Worm (Caenorhabditis elegans): ENCODE measurements around the gene F26D2.15.

The F26D2.15 gene

DNA sequence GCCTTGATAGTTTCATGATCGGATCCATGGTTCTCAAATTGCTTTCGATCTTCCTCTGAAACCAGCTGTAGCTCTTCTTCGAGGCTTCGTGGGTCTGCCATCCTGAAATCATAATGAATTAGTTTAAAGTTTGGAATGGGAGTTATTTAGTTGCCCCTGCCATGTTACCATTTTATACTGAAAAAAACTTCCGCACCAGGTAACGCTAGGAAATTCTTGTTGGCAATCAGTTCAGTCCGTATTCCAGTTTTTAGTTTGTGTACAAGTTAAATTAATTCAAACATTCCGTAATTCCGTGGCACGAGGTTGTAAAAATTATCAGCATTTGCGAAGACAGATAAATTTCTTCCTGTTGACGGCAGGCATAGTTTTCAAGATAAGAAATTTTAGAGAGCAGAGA lies 49.8 kb downstream of the F26D2.15 start, which contains the start of gene Y32B12A.5:
TSS of gene Y32B12A.5 (minus strand) at position 101 of the 400 bp plus-strand sequence.
- TF ChIP-seq ceh-62 (tag; optimal IDR thresholded peaks at IDR 0.05) (no peak), dmd-6 (GFP tag; IDR thresholded peaks at IDR 0.05) (peak; percentile 18; the same call in 1 of the 2 replicates)

DNA sequence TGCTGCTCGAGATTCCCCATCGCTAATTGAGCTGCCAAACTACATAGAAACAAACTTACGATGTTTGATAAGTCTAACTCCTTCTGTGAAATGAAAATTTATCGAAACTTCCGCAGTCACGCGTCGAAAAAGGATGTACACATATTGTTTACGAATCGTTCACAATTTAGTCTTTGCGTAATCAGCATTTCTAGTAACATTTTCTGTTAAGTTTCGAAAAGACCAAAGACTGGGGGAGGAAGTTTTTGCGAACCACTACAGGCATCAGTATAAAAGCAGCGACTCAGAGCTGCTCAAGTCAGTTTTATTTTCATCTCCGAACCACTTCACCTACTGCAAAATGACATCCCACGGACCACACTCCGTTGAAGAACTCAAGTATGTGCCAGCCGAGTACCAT lies 50.5 kb downstream of the F26D2.15 start, which contains the start of gene sqst-4:
TSS of gene sqst-4 (plus strand) at position 301 of the 400 bp plus-strand sequence.
- no peak for TF ChIP-seq nhr-41 (GFP tag; IDR thresholded peaks at IDR 0.05)
- no peak for TF ChIP-seq F37D6.2 (tag; optimal IDR thresholded peaks at IDR 0.05)
- no peak for TF ChIP-seq nhr-111 (GFP tag; optimal IDR thresholded peaks at IDR 0.05)
- TF ChIP-seq Y105C5A.15 (GFP tag; IDR thresholded peaks at IDR 0.05): no peak
- TF ChIP-seq lin-15B (tag; optimal IDR thresholded peaks at IDR 0.05): no peak
- TF ChIP-seq ztf-7 (tag; optimal IDR thresholded peaks at IDR 0.05): no peak
- no peak for TF ChIP-seq cey-2 (tag; optimal IDR thresholded peaks at IDR 0.05; ENCODE audit: borderline replicate concordance, insufficient read depth)
- no peak for TF ChIP-seq dmd-9 (GFP tag; IDR thresholded peaks at IDR 0.05)
- no peak for TF ChIP-seq nhr-11 (tag; optimal IDR thresholded peaks at IDR 0.05)
- TF ChIP-seq T26A8.4 (GFP tag; IDR thresholded peaks at IDR 0.05): no peak
- no peak for TF ChIP-seq attf-4 (tag; optimal IDR thresholded peaks at IDR 0.05)
- TF ChIP-seq nhr-28 (tag; optimal IDR thresholded peaks at IDR 0.05): no peak
- TF ChIP-seq ZK337.2 (GFP tag; IDR thresholded peaks at IDR 0.05): no peak

Data from whole organism, L4 larva.